Worm (Caenorhabditis elegans): ENCODE measurements around the gene clc-9.

- TF ChIP-seq him-1 (tag; optimal IDR thresholded peaks at IDR 0.05) (no peak), W03F9.2 (tag; optimal IDR thresholded peaks at IDR 0.05) (no peak)
Observed at ce11 chrIV:11146962-11147470, 34.3 kb downstream of the clc-9 start, which contains the start of gene pigq-1.

Data from whole organism, L4/young adult.